Fruit fly (Drosophila melanogaster) whole organism, embryonic: Measurements from ENCODE around the gene CCDC151.
A peak's percentile ranks its signal among the peaks of the same experiment; 100 is the strongest.

Experiments used
- Asciz ChIP-seq: fragments of 200-800 bp; sonication (Bioruptor generic); optimal IDR thresholded peaks from 2 replicates; lab custom pipeline; 2017; ENCODE audit warnings: missing biosample characterization, mild to moderate bottlenecking, missing genetic modification characterization, missing genetic modification reagents
- Atf6 ChIP-seq: fragments of 200-800 bp; sonication (Bioruptor generic); IDR thresholded peaks from 2 replicates; pipeline ENCODE4 v1.3.6; 2022; ENCODE audit warnings: missing biosample characterization, missing genetic modification characterization
- BEAF-32 ChIP-seq: fragments of 200-800 bp; sonication (Bioruptor generic); optimal IDR thresholded peaks from 3 replicates; lab custom pipeline; 2017; ENCODE audit warnings: missing biosample characterization, missing genetic modification characterization, mild to moderate bottlenecking, moderate library complexity, missing genetic modification reagents
- CG10321 ChIP-seq: fragments of 200-800 bp; sonication (Bioruptor generic); IDR thresholded peaks from 2 replicates; pipeline ENCODE4 v1.3.6; 2022; ENCODE audit warnings: missing biosample characterization, missing genetic modification characterization
- CG10366 ChIP-seq: fragments of 200-800 bp; sonication (Bioruptor generic); IDR thresholded peaks from 2 replicates; pipeline ENCODE4 v1.3.6; 2022; ENCODE audit warnings: missing biosample characterization, missing genetic modification characterization
- CG11504 ChIP-seq: fragments of 200-800 bp; sonication (Bioruptor generic); optimal IDR thresholded peaks from 3 replicates; lab custom pipeline; 2019; ENCODE audit warnings: missing biosample characterization, mild to moderate bottlenecking, missing genetic modification characterization, moderate library complexity
- CG15601 ChIP-seq: fragments of 200-800 bp; sonication (Bioruptor generic); optimal IDR thresholded peaks from 3 replicates; lab custom pipeline; 2019; ENCODE audit warnings: missing biosample characterization, mild to moderate bottlenecking, missing genetic modification characterization, moderate library complexity
- CG17328 ChIP-seq: fragments of 200-800 bp; sonication (Bioruptor generic); IDR thresholded peaks from 2 replicates; pipeline ENCODE4 v1.3.6; 2022; ENCODE audit warnings: missing biosample characterization, missing genetic modification characterization
- CG17802 ChIP-seq: fragments of 200-800 bp; sonication (Bioruptor generic); optimal IDR thresholded peaks from 2 replicates; lab custom pipeline; 2018; ENCODE audit warnings: missing biosample characterization, mild to moderate bottlenecking, missing genetic modification characterization, moderate library complexity
- CG17829 ChIP-seq: fragments of 200-800 bp; optimal IDR thresholded peaks from 2 replicates; lab custom pipeline; 2019; ENCODE audit warnings: missing biosample characterization, mild to moderate bottlenecking, missing genetic modification characterization, moderate library complexity
- CG2202 ChIP-seq: fragments of 200-800 bp; sonication (Bioruptor generic); optimal IDR thresholded peaks from 2 replicates; lab custom pipeline; 2018; ENCODE audit warnings: missing biosample characterization, mild to moderate bottlenecking, missing genetic modification characterization
- CG3847 ChIP-seq: fragments of 200-800 bp; sonication (Bioruptor generic); IDR thresholded peaks from 2 replicates; pipeline ENCODE4 v1.3.6; 2022; ENCODE audit warnings: missing biosample characterization, missing genetic modification characterization
- CG3995 ChIP-seq: fragments of 200-800 bp; sonication (Bioruptor generic); optimal IDR thresholded peaks from 3 replicates; lab custom pipeline; 2016; ENCODE audit warnings: missing biosample characterization, missing genetic modification characterization
- CG6654 ChIP-seq: fragments of 200-800 bp; sonication (Bioruptor generic); optimal IDR thresholded peaks from 2 replicates; lab custom pipeline; 2017; ENCODE audit warnings: missing biosample characterization, mild to moderate bottlenecking, missing genetic modification characterization
- CG6689 ChIP-seq: fragments of 200-800 bp; sonication (Bioruptor generic); IDR thresholded peaks from 2 replicates; pipeline ENCODE4 v1.3.6; 2022; ENCODE audit warnings: missing biosample characterization, missing genetic modification characterization
- CG7839 ChIP-seq: fragments of 200-800 bp; sonication (Bioruptor generic); optimal IDR thresholded peaks from 3 replicates; lab custom pipeline; 2018; ENCODE audit warnings: missing biosample characterization, mild to moderate bottlenecking, missing genetic modification characterization, moderate library complexity
- CG7928 ChIP-seq: fragments of 200-800 bp; sonication (Bioruptor generic); optimal IDR thresholded peaks from 2 replicates; lab custom pipeline; 2017; ENCODE audit warnings: missing biosample characterization, mild to moderate bottlenecking, missing genetic modification characterization
- CG9876 ChIP-seq: fragments of 200-800 bp; sonication (Bioruptor generic); optimal IDR thresholded peaks from 2 replicates; lab custom pipeline; 2016; ENCODE audit warnings: missing biosample characterization, missing genetic modification characterization
- CTCF ChIP-seq: fragments of 200-800 bp; sonication (Bioruptor generic); optimal IDR thresholded peaks from 2 replicates; lab custom pipeline; 2017; ENCODE audit warnings: missing biosample characterization, mild to moderate bottlenecking, missing genetic modification characterization, moderate library complexity
- CoRest ChIP-seq: fragments of 200-800 bp; sonication (Bioruptor generic); optimal IDR thresholded peaks from 3 replicates; lab custom pipeline; 2018; ENCODE audit warnings: missing biosample characterization, mild to moderate bottlenecking, missing genetic modification characterization, moderate library complexity
- D19B ChIP-seq: fragments of 200-800 bp; sonication (Bioruptor generic); optimal IDR thresholded peaks from 2 replicates; lab custom pipeline; 2017; ENCODE audit warnings: missing biosample characterization, mild to moderate bottlenecking, missing genetic modification characterization
- Deaf1 ChIP-seq: fragments of 200-800 bp; optimal IDR thresholded peaks from 3 replicates; lab custom pipeline; 2019; ENCODE audit warnings: missing biosample characterization, mild to moderate bottlenecking, missing genetic modification characterization, moderate library complexity
- GATAe ChIP-seq: fragments of 200-800 bp; sonication (Bioruptor generic); conservative IDR thresholded peaks from 2 replicates; pipeline ENCODE4 v1.3.6; 2022; ENCODE audit warnings: missing biosample characterization, missing genetic modification characterization
- Med ChIP-seq: fragments of 200-800 bp; sonication (Bioruptor generic); peaks from one replicate; lab custom pipeline; 2016; ENCODE audit warnings: missing biosample characterization, missing genetic modification characterization, mild to moderate bottlenecking, inconsistent platforms, moderate library complexity
- Meics ChIP-seq: fragments of 200-800 bp; sonication (Bioruptor generic); optimal IDR thresholded peaks from 2 replicates; lab custom pipeline; 2017; ENCODE audit warnings: missing biosample characterization, mild to moderate bottlenecking, missing genetic modification characterization
- NC2α ChIP-seq: fragments of 200-800 bp; sonication (Bioruptor generic); optimal IDR thresholded peaks from 2 replicates; lab custom pipeline; 2016; ENCODE audit warnings: missing biosample characterization, missing genetic modification characterization
- NC2β ChIP-seq: fragments of 200-800 bp; sonication (Bioruptor generic); optimal IDR thresholded peaks from 2 replicates; lab custom pipeline; 2016; ENCODE audit warnings: missing biosample characterization, missing genetic modification characterization
- Sin3A ChIP-seq: fragments of >200 bp; optimal IDR thresholded peaks from 2 replicates; lab custom pipeline; 2018
- Taf1 ChIP-seq: fragments of 200-800 bp; sonication (Bioruptor generic); IDR thresholded peaks from 2 replicates; pipeline ENCODE4 v1.3.6; 2022; ENCODE audit warnings: missing biosample characterization, missing genetic modification characterization
- dysf ChIP-seq: fragments of 200-800 bp; sonication (Bioruptor generic); IDR thresholded peaks from 3 replicates; pipeline ENCODE4 v1.3.6; 2022; ENCODE audit warnings: missing biosample characterization, missing genetic modification characterization
- exex ChIP-seq: fragments of 200-800 bp; sonication (Bioruptor generic); optimal IDR thresholded peaks from 4 replicates; lab custom pipeline; 2018; ENCODE audit warnings: missing biosample characterization, mild to moderate bottlenecking, missing genetic modification characterization, moderate library complexity
- fd3F ChIP-seq: fragments of 200-800 bp; sonication (Bioruptor generic); optimal IDR thresholded peaks from 2 replicates; lab custom pipeline; 2018; ENCODE audit warnings: missing biosample characterization, mild to moderate bottlenecking, missing genetic modification characterization, moderate library complexity
- gem ChIP-seq: fragments of 200-800 bp; sonication (Bioruptor generic); optimal IDR thresholded peaks from 2 replicates; lab custom pipeline; 2019; ENCODE audit warnings: missing biosample characterization, mild to moderate bottlenecking, missing genetic modification characterization, moderate library complexity
- h ChIP-seq: fragments of >200 bp; optimal IDR thresholded peaks from 2 replicates; lab custom pipeline; 2017
- lab ChIP-seq: fragments of 200-800 bp; sonication (Bioruptor generic); optimal IDR thresholded peaks from 3 replicates; lab custom pipeline; 2017; ENCODE audit warnings: missing biosample characterization, missing genetic modification characterization, mild to moderate bottlenecking, moderate library complexity, missing genetic modification reagents
- row ChIP-seq: fragments of 200-800 bp; sonication (Bioruptor generic); IDR thresholded peaks from 3 replicates; pipeline ENCODE4 v1.3.6; 2022; ENCODE audit warnings: missing biosample characterization, missing genetic modification characterization
- slbo ChIP-seq: fragments of 200-800 bp; sonication (Bioruptor generic); IDR thresholded peaks from 2 replicates; pipeline ENCODE4 v1.3.6; 2022; ENCODE audit warnings: missing biosample characterization, missing genetic modification characterization
- trem ChIP-seq: fragments of 200-800 bp; optimal IDR thresholded peaks from 3 replicates; lab custom pipeline; 2019; ENCODE audit warnings: missing biosample characterization, mild to moderate bottlenecking, missing genetic modification characterization, moderate library complexity

CCDC151 gene

DNA sequence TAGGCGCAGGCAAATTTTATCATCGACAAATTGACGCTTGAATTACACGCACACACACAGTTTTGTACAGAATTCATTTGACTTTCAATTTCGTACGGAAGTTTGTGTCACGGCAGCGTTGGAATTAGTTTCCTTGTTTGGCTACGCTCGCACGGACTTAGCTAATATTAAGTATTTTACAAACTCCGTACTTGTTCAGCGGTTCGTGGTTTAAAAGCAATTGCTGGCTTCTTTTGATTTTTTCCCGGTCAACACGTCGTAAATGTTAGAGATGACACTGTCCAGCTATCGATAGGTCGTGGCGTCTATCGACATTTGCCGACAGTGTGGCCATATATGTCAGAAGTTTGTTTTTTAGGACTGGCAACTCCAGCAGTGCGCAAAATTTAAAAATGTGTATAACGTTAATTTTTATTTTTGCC, 47.9 kb upstream of the CCDC151 start, which contains the start of gene CycA (continued):
- TF ChIP-seq D19B (GFP tag; lab: Kevin White, UChicago) (no peak), NC2β (no peak), CG6689 (no peak), CG10366 (GFP tag; lab: Robert Waterston, UW) (no peak)

DNA sequence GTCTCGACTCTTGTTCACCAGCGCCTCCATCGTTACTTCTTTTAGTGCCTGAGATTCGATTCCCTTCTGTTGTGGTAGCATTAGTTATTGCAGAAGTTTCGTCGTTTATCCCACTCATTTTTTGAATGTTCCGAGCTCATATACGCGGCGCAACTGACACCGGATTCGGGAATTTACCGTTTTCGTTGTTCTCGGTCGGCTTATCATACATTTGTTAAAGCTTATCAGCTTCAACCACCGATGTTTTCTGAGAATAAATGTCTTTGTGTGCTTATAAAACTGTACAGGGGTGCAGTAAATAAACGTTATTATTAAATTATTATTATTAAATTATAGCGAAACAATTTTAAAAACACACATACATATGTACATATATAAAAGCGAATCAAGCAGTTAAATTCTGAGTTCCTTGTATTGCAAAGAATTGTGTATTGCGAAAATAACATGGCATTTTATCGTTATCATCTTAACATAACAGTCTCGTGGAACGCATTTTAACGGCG, 44.6 kb upstream of the CCDC151 start, which contains the start of gene CG43064:
Gene CG43064, minus strand, starts transcription at position 147 of the 503 bp plus-strand sequence.
- TF ChIP-seq GATAe (GFP tag; lab: Robert Waterston, UW) (peak; percentile 77), row (0 out of 3 replicates have a peak, but pooled peaks have one; percentile 31), CG10321 (GFP tag; lab: Robert Waterston, UW) (no peak), CoRest (tag; lab: Kevin White, UChicago) (peak; percentile 1), CG6654 (GFP tag; lab: Kevin White, UChicago) (peak; percentile 87), CG7839 (no peak), gem (tag; lab: Kevin White, UChicago) (peak; percentile 22), BEAF-32 (peak; percentile 7), exex (tag; lab: Kevin White, UChicago) (peak; percentile 18), CG17829 (tag; lab: Kevin White, UChicago) (no peak), Deaf1 (peak; percentile 77), CG15601 (tag; lab: Kevin White, UChicago) (peak; percentile 47), CG7928 (GFP tag; lab: Kevin White, UChicago) (peak; percentile 62)

DNA sequence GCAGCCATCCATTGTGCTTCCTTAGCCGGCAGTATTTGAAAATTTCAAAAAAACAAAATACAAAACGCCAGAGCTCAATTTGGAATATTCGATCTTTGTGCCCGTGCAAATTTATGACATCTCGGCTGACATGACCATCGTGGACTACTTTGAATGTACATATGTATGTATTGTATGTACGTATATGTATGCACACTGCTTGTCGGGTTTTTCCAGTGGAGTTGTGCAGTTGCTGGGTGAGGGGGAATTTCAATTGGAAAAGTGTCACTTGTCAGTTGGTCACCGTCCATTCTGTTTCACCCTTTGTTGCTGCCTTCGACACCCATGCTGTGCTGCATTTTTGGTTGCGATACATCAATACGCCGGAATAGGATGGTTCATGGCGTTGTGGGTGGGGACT, 33.5 kb upstream of the CCDC151 start, which contains the start of gene CG12521:
Gene CG12521, minus strand, starts transcription at position 101 of the 400 bp plus-strand sequence.
- no peak for TF ChIP-seq CG9876 (GFP tag; lab: Kevin White, UChicago)
- no peak for TF ChIP-seq CG17802 (tag; lab: Kevin White, UChicago)
- TF ChIP-seq h (lab: Kevin White, UChicago), result no peak
- TF ChIP-seq CG17328 (GFP tag; lab: Robert Waterston, UW), result no peak
- TF ChIP-seq CG2202 (tag; lab: Kevin White, UChicago), result no peak
- no peak for TF ChIP-seq trem (tag; lab: Kevin White, UChicago)
- TF ChIP-seq dysf (GFP tag; lab: Robert Waterston, UW), result 0 out of 3 replicates have a peak, but pooled peaks have one; percentile 12
- TF ChIP-seq Asciz, result no peak
- no peak for TF ChIP-seq fd3F (GFP tag; lab: Kevin White, UChicago)
- TF ChIP-seq, all 482 proteins: peak for 1

- no peak for TF ChIP-seq D19B (GFP tag; lab: Kevin White, UChicago)
- no peak for TF ChIP-seq CG17829 (tag; lab: Kevin White, UChicago)
- peak; percentile 76 for TF ChIP-seq CTCF (GFP tag; lab: Kevin White, UChicago)
- TF ChIP-seq NC2α (GFP tag; lab: Kevin White, UChicago), result no peak
- no peak for TF ChIP-seq Sin3A (lab: Kevin White, UChicago)
- no peak for TF ChIP-seq CG6654 (GFP tag; lab: Kevin White, UChicago)
- no peak for TF ChIP-seq Meics (GFP tag; lab: Kevin White, UChicago)
- no peak for TF ChIP-seq Atf6
These were observed 28.3 kb upstream of the CCDC151 start for dm6 chr3L:11852924-11853323.

- TF ChIP-seq CG11504 (tag; lab: Kevin White, UChicago), result peak; percentile 7
- TF ChIP-seq slbo (GFP tag; lab: Robert Waterston, UW), result no peak
- peak; percentile 68 for TF ChIP-seq Med (GFP tag; lab: Kevin White, UChicago)
- peak; percentile 1 for TF ChIP-seq lab (GFP tag; lab: Kevin White, UChicago)
- TF ChIP-seq Taf1, result no peak
- TF ChIP-seq CG3847 (GFP tag; lab: Robert Waterston, UW), result no peak
- TF ChIP-seq CG3995, result no peak
- TF ChIP-seq CG17829 (tag; lab: Kevin White, UChicago), result no peak
These were observed 22.4 kb upstream of the CCDC151 start for dm6 chr3L:11858745-11859144.
